Worm (Caenorhabditis elegans): ENCODE results near the gene ugt-59.

- no peak for TF ChIP-seq ceh-82 (tag; optimal IDR thresholded peaks at IDR 0.05)
- no peak for TF ChIP-seq egl-27 (tag; optimal IDR thresholded peaks at IDR 0.05)
- TF ChIP-seq lin-1 (GFP tag; IDR thresholded peaks at IDR 0.05): no peak
These were observed 12.9 kb upstream of the ugt-59 start for ce11 chrIV:10347528-10347927.
